Worm (Caenorhabditis elegans): Measurements from ENCODE around the gene hlh-15.

ce11 chrX:2461742-2462141 lies 48.6 kb upstream of the hlh-15 start:
- TF ChIP-seq snpc-4 (tag; optimal IDR thresholded peaks at IDR 0.05) (no peak), lin-35 (GFP tag; optimal IDR thresholded peaks at IDR 0.05) (no peak), lin-39 (tag; optimal IDR thresholded peaks at IDR 0.05) (no peak), egl-27 (tag; optimal IDR thresholded peaks at IDR 0.05) (no peak), zip-4 (GFP tag; optimal IDR thresholded peaks at IDR 0.05) (no peak), lir-3 (tag; optimal IDR thresholded peaks at IDR 0.05; ENCODE audit: poor library complexity) (no peak), snu-23 (GFP tag; optimal IDR thresholded peaks at IDR 0.05) (no peak), unc-62 (GFP tag; optimal IDR thresholded peaks at IDR 0.05) (no peak), nhr-90 (tag; optimal IDR thresholded peaks at IDR 0.05; ENCODE audit: poor library complexity) (no peak), blmp-1 (tag; optimal IDR thresholded peaks at IDR 0.05) (no peak), mep-1 (tag; optimal IDR thresholded peaks at IDR 0.05) (no peak), unc-30 (tag; optimal IDR thresholded peaks at IDR 0.05) (no peak), lin-15B (tag; optimal IDR thresholded peaks at IDR 0.05) (no peak)
